Worm (Caenorhabditis elegans) whole organism, young adult: ENCODE measurements around the gene dpy-13.

Experiments
- B0035.1 ChIP-seq: sonication (generic microtip); optimal IDR thresholded peaks from 2 replicates; lab custom pipeline; 2016; ENCODE audit warnings: missing genetic modification characterization, mild to moderate bottlenecking, missing compliant biosample characterization, missing genotype, missing genetic modification reagents
- B0336.3 ChIP-seq: fragments of 200-800 bp; sonication (Bioruptor generic); IDR thresholded peaks from 2 replicates; pipeline ENCODE4 v1.3.6; 2022; ENCODE audit warnings: missing genetic modification characterization, missing compliant biosample characterization
- D2030.7 ChIP-seq: fragments of 200-800 bp; sonication (Bioruptor generic); IDR thresholded peaks from 2 replicates; pipeline ENCODE4 v1.3.6; 2022; ENCODE audit warnings: missing genetic modification reagents, missing genetic modification characterization, missing compliant biosample characterization
- F10E7.11 ChIP-seq: sonication (generic microtip); optimal IDR thresholded peaks from 2 replicates; lab custom pipeline; 2017; ENCODE audit warnings: mild to moderate bottlenecking, missing genetic modification characterization, moderate library complexity, missing compliant biosample characterization
- F22D6.2 ChIP-seq: sonication (generic microtip); optimal IDR thresholded peaks from 2 replicates; lab custom pipeline; 2016; ENCODE audit warnings: mild to moderate bottlenecking, missing genetic modification characterization, missing compliant biosample characterization
- F57C9.4 ChIP-seq: sonication (generic microtip); optimal IDR thresholded peaks from 2 replicates; lab custom pipeline; 2017; ENCODE audit warnings: mild to moderate bottlenecking, missing genetic modification characterization, missing compliant biosample characterization
- K11D2.4 ChIP-seq: fragments of 200-800 bp; sonication (Bioruptor generic); IDR thresholded peaks from 2 replicates; pipeline ENCODE4 v1.3.6; 2022; ENCODE audit warnings: missing genetic modification reagents, missing genetic modification characterization, missing compliant biosample characterization
- Y67H2A.10 ChIP-seq: fragments of 200-800 bp; sonication (Bioruptor generic); conservative IDR thresholded peaks from 2 replicates; pipeline ENCODE4 v1.3.6; 2022; ENCODE audit warnings: missing genetic modification reagents, missing genetic modification characterization, missing compliant biosample characterization
- Y79H2A.3 ChIP-seq: fragments of 200-800 bp; sonication (Bioruptor generic); conservative IDR thresholded peaks from 2 replicates; pipeline ENCODE4 v1.3.6; 2022; ENCODE audit warnings: missing genetic modification reagents, missing genetic modification characterization, missing compliant biosample characterization
- ZK185.1 ChIP-seq: sonication (generic microtip); optimal IDR thresholded peaks from 2 replicates; lab custom pipeline; 2016; ENCODE audit warnings: mild to moderate bottlenecking, missing genetic modification characterization, missing compliant biosample characterization; ENCODE audit not compliant: poor library complexity, severe bottlenecking
- akir-1 ChIP-seq: fragments of 200-800 bp; sonication (Bioruptor generic); optimal IDR thresholded peaks from 2 replicates; lab custom pipeline; 2018; ENCODE audit warnings: mild to moderate bottlenecking, missing genetic modification characterization, moderate library complexity, missing compliant biosample characterization
- atf-7 ChIP-seq: sonication (generic microtip); optimal IDR thresholded peaks from 2 replicates; lab custom pipeline; 2017; ENCODE audit warnings: mild to moderate bottlenecking, missing genetic modification characterization, missing compliant biosample characterization
- attf-5 ChIP-seq: fragments of 200-800 bp; sonication (Bioruptor generic); optimal IDR thresholded peaks from 2 replicates; lab custom pipeline; 2018; ENCODE audit warnings: mild to moderate bottlenecking, missing genetic modification characterization, missing compliant biosample characterization
- bed-1 ChIP-seq: fragments of 200-800 bp; sonication (Bioruptor generic); IDR thresholded peaks from 2 replicates; pipeline ENCODE4 v1.3.6; 2022; ENCODE audit warnings: missing genetic modification reagents, missing genetic modification characterization, missing compliant biosample characterization
- ceh-58 ChIP-seq: fragments of 200-800 bp; sonication (Bioruptor generic); IDR thresholded peaks from 2 replicates; pipeline ENCODE4 v1.3.6; 2022; ENCODE audit warnings: missing genetic modification characterization, missing compliant biosample characterization
- ceh-79 ChIP-seq: sonication (generic microtip); optimal IDR thresholded peaks from 2 replicates; lab custom pipeline; 2017; ENCODE audit warnings: mild to moderate bottlenecking, missing genetic modification characterization, missing compliant biosample characterization
- ceh-91 ChIP-seq: fragments of 200-800 bp; sonication (Bioruptor generic); IDR thresholded peaks from 2 replicates; pipeline ENCODE4 v1.3.6; 2022; ENCODE audit warnings: missing genetic modification reagents, missing genetic modification characterization, missing compliant biosample characterization
- chd-7 ChIP-seq: sonication (generic microtip); optimal IDR thresholded peaks from 2 replicates; lab custom pipeline; 2016; ENCODE audit warnings: mild to moderate bottlenecking, missing genetic modification characterization, moderate library complexity, missing compliant biosample characterization
- egrh-3 ChIP-seq: fragments of 200-800 bp; sonication (Bioruptor generic); IDR thresholded peaks from 2 replicates; pipeline ENCODE4 v1.3.6; 2022; ENCODE audit warnings: missing genetic modification reagents, missing genetic modification characterization, missing compliant biosample characterization
- fkh-3 ChIP-seq: sonication (generic microtip); optimal IDR thresholded peaks from 2 replicates; lab custom pipeline; 2016; ENCODE audit warnings: mild to moderate bottlenecking, missing genetic modification characterization, missing compliant biosample characterization
- gei-17 ChIP-seq: fragments of 200-800 bp; sonication (Bioruptor generic); optimal IDR thresholded peaks from 2 replicates; lab custom pipeline; 2018; ENCODE audit warnings: mild to moderate bottlenecking, missing genetic modification characterization, missing compliant biosample characterization
- him-1 ChIP-seq: sonication (generic microtip); optimal IDR thresholded peaks from 2 replicates; lab custom pipeline; 2016; ENCODE audit warnings: missing genotype, missing genetic modification reagents, missing genetic modification characterization, missing compliant biosample characterization
- hmg-1.2 ChIP-seq: fragments of 200-800 bp; sonication (Bioruptor generic); IDR thresholded peaks from 2 replicates; pipeline ENCODE4 v1.3.6; 2022; ENCODE audit warnings: missing genetic modification reagents, missing genetic modification characterization, missing compliant biosample characterization
- hsf-1 ChIP-seq: fragments of 200-800 bp; sonication (Bioruptor generic); IDR thresholded peaks from 2 replicates; pipeline ENCODE4 v1.3.6; 2022; ENCODE audit warnings: missing genetic modification reagents, missing genetic modification characterization, missing compliant biosample characterization
- lag-1 ChIP-seq: fragments of 200-800 bp; sonication (Bioruptor generic); IDR thresholded peaks from 2 replicates; pipeline ENCODE4 v1.3.6; 2022; ENCODE audit warnings: missing genetic modification reagents, missing genetic modification characterization, missing compliant biosample characterization
- lin-54 ChIP-seq: fragments of 200-800 bp; sonication (Bioruptor generic); optimal IDR thresholded peaks from 2 replicates; lab custom pipeline; 2018; ENCODE audit warnings: mild to moderate bottlenecking, missing genetic modification characterization, missing compliant biosample characterization
- lsl-1 ChIP-seq: fragments of 200-800 bp; sonication (Bioruptor generic); optimal IDR thresholded peaks from 2 replicates; lab custom pipeline; 2018; ENCODE audit warnings: mild to moderate bottlenecking, missing genetic modification characterization, moderate library complexity, missing compliant biosample characterization
- madf-6 ChIP-seq: fragments of 200-800 bp; sonication (Bioruptor generic); IDR thresholded peaks from 2 replicates; pipeline ENCODE4 v1.3.6; 2022; ENCODE audit warnings: missing genetic modification reagents, missing genetic modification characterization, missing compliant biosample characterization
- nfya-1 ChIP-seq: sonication (generic microtip); optimal IDR thresholded peaks from 2 replicates; lab custom pipeline; 2017; ENCODE audit warnings: antibody characterized with exemption, missing compliant biosample characterization, missing genetic modification characterization, borderline replicate concordance; ENCODE audit not compliant: insufficient read depth
- nfya-2 ChIP-seq: fragments of 200-800 bp; sonication (Bioruptor generic); IDR thresholded peaks from 2 replicates; pipeline ENCODE4 v1.3.6; 2022; ENCODE audit warnings: missing genetic modification reagents, missing genetic modification characterization, missing compliant biosample characterization
- nhr-80 ChIP-seq: sonication (generic microtip); optimal IDR thresholded peaks from 2 replicates; lab custom pipeline; 2016; ENCODE audit warnings: missing genetic modification characterization, missing compliant biosample characterization
- pbrm-1 ChIP-seq: fragments of 200-800 bp; sonication (Bioruptor generic); IDR thresholded peaks from 2 replicates; pipeline ENCODE4 v1.3.6; 2022; ENCODE audit warnings: missing genetic modification reagents, missing genetic modification characterization, missing compliant biosample characterization
- rcor-1 ChIP-seq: fragments of 200-800 bp; sonication (Bioruptor generic); IDR thresholded peaks from 2 replicates; pipeline ENCODE4 v1.3.6; 2022; ENCODE audit warnings: missing genetic modification reagents, missing genetic modification characterization, missing compliant biosample characterization
- repo-1 ChIP-seq: sonication (generic microtip); optimal IDR thresholded peaks from 2 replicates; lab custom pipeline; 2017; ENCODE audit warnings: mild to moderate bottlenecking, missing genetic modification characterization, missing compliant biosample characterization
- rpc-1 ChIP-seq, 2 experiments: fragments of 150-350 bp in 1 of 2; sonication (generic microtip) in 1 of 2; optimal IDR thresholded peaks; 2 replicates each; lab custom pipeline; 2014 to 2018; ENCODE audit warnings: missing biosample characterization in 1 of 2, missing genetic modification characterization in 1 of 2, missing genetic modification reagents in 1 of 2, missing genotype in 1 of 2
- sea-2 ChIP-seq: fragments of 200-800 bp; sonication (Bioruptor generic); IDR thresholded peaks from 2 replicates; pipeline ENCODE4 v1.3.6; 2022; ENCODE audit warnings: missing genetic modification characterization, missing compliant biosample characterization
- snpc-1.1 ChIP-seq: sonication (generic microtip); optimal IDR thresholded peaks from 2 replicates; lab custom pipeline; 2017; ENCODE audit warnings: missing genetic modification characterization, mild to moderate bottlenecking, missing compliant biosample characterization, antibody characterized with exemption, moderate library complexity, missing genotype, missing genetic modification reagents; ENCODE audit not compliant: insufficient read depth
- snpc-3.4 ChIP-seq: sonication (generic microtip); optimal IDR thresholded peaks from 2 replicates; lab custom pipeline; 2017; ENCODE audit warnings: missing genetic modification characterization, mild to moderate bottlenecking, missing compliant biosample characterization, antibody characterized with exemption, moderate library complexity, missing genotype, missing genetic modification reagents
- somi-1 ChIP-seq: fragments of 200-800 bp; sonication (Bioruptor generic); optimal IDR thresholded peaks from 2 replicates; lab custom pipeline; 2018; ENCODE audit warnings: mild to moderate bottlenecking, missing genetic modification characterization, missing compliant biosample characterization
- sptf-2 ChIP-seq: fragments of 200-800 bp; sonication (Bioruptor generic); optimal IDR thresholded peaks from 2 replicates; lab custom pipeline; 2018; ENCODE audit warnings: mild to moderate bottlenecking, missing genetic modification characterization, missing compliant biosample characterization
- tlf-1 ChIP-seq: fragments of 200-800 bp; sonication (Bioruptor generic); optimal IDR thresholded peaks from 2 replicates; lab custom pipeline; 2018; ENCODE audit warnings: mild to moderate bottlenecking, missing genetic modification characterization, missing compliant biosample characterization
- zfh-2 ChIP-seq: fragments of 200-800 bp; sonication (Bioruptor generic); conservative IDR thresholded peaks from 2 replicates; pipeline ENCODE4 v1.3.6; 2022; ENCODE audit warnings: missing genetic modification reagents, missing genetic modification characterization, missing compliant biosample characterization
- ztf-22 ChIP-seq: fragments of 200-800 bp; sonication (Bioruptor generic); optimal IDR thresholded peaks from 2 replicates; lab custom pipeline; 2018; ENCODE audit warnings: mild to moderate bottlenecking, missing genetic modification characterization, moderate library complexity, missing compliant biosample characterization
- ztf-25 ChIP-seq: fragments of 200-800 bp; sonication (Bioruptor generic); IDR thresholded peaks from 2 replicates; pipeline ENCODE4 v1.3.6; 2022; ENCODE audit warnings: missing genetic modification reagents, missing genetic modification characterization, missing compliant biosample characterization
- ztf-3 ChIP-seq: fragments of 200-800 bp; sonication (Bioruptor generic); optimal IDR thresholded peaks from 2 replicates; lab custom pipeline; 2018; ENCODE audit warnings: mild to moderate bottlenecking, missing genetic modification characterization, missing compliant biosample characterization

dpy-13 gene

ce11 chrIV:4267320-4267719 lies 31.9 kb downstream of the dpy-13 start, which contains the start of gene F36A4.4:
Gene F36A4.4, plus strand, starts transcription at chrIV:4267620.
- TF ChIP-seq him-1 (tag; lab: Kevin White, UChicago) (no peak), snpc-3.4 (tag; lab: Kevin White, UChicago) (no peak), Y67H2A.10 (no peak), Y79H2A.3 (no peak), ceh-79 (tag; lab: Kevin White, UChicago) (no peak), nhr-80 (tag; lab: Kevin White, UChicago) (no peak), ZK185.1 (tag; lab: Kevin White, UChicago) (no peak), B0336.3 (no peak), snpc-1.1 (tag; lab: Kevin White, UChicago) (no peak), ceh-58 (GFP tag; lab: Robert Waterston, UW) (no peak), akir-1 (GFP tag; lab: Kevin White, UChicago) (no peak), hmg-1.2 (GFP tag; lab: Robert Waterston, UW) (no peak), chd-7 (tag; lab: Kevin White, UChicago) (no peak), rcor-1 (GFP tag; lab: Robert Waterston, UW) (no peak), egrh-3 (GFP tag; lab: Robert Waterston, UW) (no peak), lag-1 (GFP tag; lab: Robert Waterston, UW) (no peak)
- TF ChIP-seq, all 124 proteins: peak for 0

ce11 chrIV:4269308-4269707 lies 33.9 kb downstream of the dpy-13 start, which contains the start of gene F36A4.3:
Gene F36A4.3, plus strand, starts transcription at chrIV:4269608.
- TF ChIP-seq F22D6.2: no peak
- no peak for TF ChIP-seq gei-17 (GFP tag; lab: Kevin White, UChicago)
- no peak for TF ChIP-seq bed-1 (GFP tag; lab: Robert Waterston, UW)
- TF ChIP-seq ztf-25 (GFP tag; lab: Robert Waterston, UW): no peak
- TF ChIP-seq B0035.1 (tag; lab: Kevin White, UChicago): no peak
- no peak for TF ChIP-seq lsl-1 (GFP tag; lab: Kevin White, UChicago)
- no peak for TF ChIP-seq madf-6
- TF ChIP-seq fkh-3 (tag; lab: Kevin White, UChicago): no peak
- TF ChIP-seq ceh-91 (GFP tag; lab: Robert Waterston, UW): no peak
- no peak for TF ChIP-seq D2030.7 (GFP tag; lab: Robert Waterston, UW)

- TF ChIP-seq K11D2.4: no peak
- no peak for TF ChIP-seq hsf-1 (GFP tag; lab: Robert Waterston, UW)
- no peak for TF ChIP-seq attf-5 (GFP tag; lab: Kevin White, UChicago)
- TF ChIP-seq zfh-2 (GFP tag; lab: Robert Waterston, UW): no peak
- TF ChIP-seq, all 124 proteins: peak for 0
Measured at ce11 chrIV:4270925-4271324, 35.5 kb downstream of the dpy-13 start, which contains the start of gene F36A4.2. Gene F36A4.2, plus strand, starts transcription at chrIV:4271225.

- TF ChIP-seq ZK185.1 (tag; lab: Kevin White, UChicago): no peak
- TF ChIP-seq tlf-1 (GFP tag; lab: Kevin White, UChicago): no peak
- TF ChIP-seq repo-1 (tag; lab: Kevin White, UChicago): no peak
- no peak for TF ChIP-seq F10E7.11 (tag; lab: Kevin White, UChicago)
- no peak for TF ChIP-seq atf-7 (tag; lab: Kevin White, UChicago)
- TF ChIP-seq him-1 (tag; lab: Kevin White, UChicago): no peak
- TF ChIP-seq sptf-2 (GFP tag; lab: Kevin White, UChicago): no peak
- TF ChIP-seq nfya-1 (tag; lab: Kevin White, UChicago): no peak
- no peak for TF ChIP-seq ztf-3 (GFP tag; lab: Kevin White, UChicago)
- no peak for TF ChIP-seq ztf-22 (GFP tag; lab: Kevin White, UChicago)
- no peak for TF ChIP-seq somi-1 (GFP tag; lab: Kevin White, UChicago)
- TF ChIP-seq pbrm-1: no peak
- TF ChIP-seq nfya-2 (GFP tag; lab: Robert Waterston, UW): no peak
- TF ChIP-seq rpc-1 (optimal IDR thresholded peaks at IDR 0.05; lab: Kevin White, UChicago): no peak
- TF ChIP-seq rpc-1 (tag; optimal IDR thresholded peaks at IDR 0.05; lab: Kevin White, UChicago): no peak
- TF ChIP-seq lin-54 (GFP tag; lab: Kevin White, UChicago): no peak
- no peak for TF ChIP-seq sea-2 (GFP tag; lab: Robert Waterston, UW)
- no peak for TF ChIP-seq F57C9.4 (tag; lab: Kevin White, UChicago)
Measured at ce11 chrIV:4272167-4272566, 36.8 kb downstream of the dpy-13 start, which contains the start of gene F36A4.1. Gene F36A4.1, plus strand, starts transcription at chrIV:4272467.
